Worm (Caenorhabditis elegans) whole organism, L1 larva: ENCODE results near the gene flp-27.

ENCODE experiments used
- ama-1 ChIP-seq: fragments of 150-350 bp; optimal IDR thresholded peaks from 2 replicates; lab custom pipeline; 2014
- efl-3 ChIP-seq: fragments of 200-800 bp; sonication (Bioruptor generic); optimal IDR thresholded peaks from 2 replicates; lab custom pipeline; 2018; ENCODE audit warnings: mild to moderate bottlenecking, missing genetic modification characterization, missing compliant biosample characterization
- elt-3 ChIP-seq, 6 experiments: fragments of 150-350 bp in 1 of 6; sonication (generic microtip); optimal IDR thresholded peaks; 2 replicates each; lab custom pipeline; 2017 to 2018; ENCODE audit warnings: missing biosample characterization in 6 of 6, missing genetic modification characterization in 6 of 6, inconsistent platforms in 1 of 6
- fkh-8 ChIP-seq: sonication (generic microtip); optimal IDR thresholded peaks from 2 replicates; lab custom pipeline; 2016; ENCODE audit warnings: mild to moderate bottlenecking, missing genetic modification characterization, missing compliant biosample characterization
- mab-9 ChIP-seq: fragments of 200-800 bp; sonication (Bioruptor generic); IDR thresholded peaks from 2 replicates; pipeline ENCODE4 v1.3.6; 2022; ENCODE audit warnings: missing genetic modification reagents, missing genetic modification characterization, missing compliant biosample characterization
- nhr-28 ChIP-seq: fragments of 150-350 bp; optimal IDR thresholded peaks from 2 replicates; lab custom pipeline; 2014; ENCODE audit warnings: missing biosample characterization, missing genetic modification characterization
- nhr-47 ChIP-seq: sonication (generic microtip); optimal IDR thresholded peaks from 2 replicates; lab custom pipeline; 2016; ENCODE audit warnings: mild to moderate bottlenecking, missing genetic modification characterization, moderate library complexity, missing compliant biosample characterization
- nhr-77 ChIP-seq: fragments of 150-350 bp; optimal IDR thresholded peaks from 2 replicates; lab custom pipeline; 2014; ENCODE audit warnings: missing biosample characterization, missing genetic modification characterization
- sox-4 ChIP-seq: sonication (generic microtip); optimal IDR thresholded peaks from 2 replicates; lab custom pipeline; 2016; ENCODE audit warnings: missing genetic modification characterization, missing compliant biosample characterization
- tlp-1 ChIP-seq: fragments of 150-350 bp; optimal IDR thresholded peaks from 2 replicates; lab custom pipeline; 2014; ENCODE audit warnings: missing biosample characterization, missing genetic modification characterization
- unc-62 ChIP-seq: fragments of 150-350 bp; optimal IDR thresholded peaks from 2 replicates; lab custom pipeline; 2014; ENCODE audit warnings: missing biosample characterization, missing genetic modification reagents, missing genetic modification characterization
- unc-86 ChIP-seq: sonication (generic microtip); optimal IDR thresholded peaks from 2 replicates; lab custom pipeline; 2016; ENCODE audit warnings: missing genetic modification characterization, missing compliant biosample characterization
- zag-1 ChIP-seq: fragments of 150-350 bp; optimal IDR thresholded peaks from 2 replicates; lab custom pipeline; 2014; ENCODE audit warnings: missing biosample characterization, missing genetic modification characterization

ce11 chrII:5725094-5725493 lies 44.3 kb downstream of the flp-27 start:
- TF ChIP-seq mab-9 (GFP tag; lab: Robert Waterston, UW) (0 out of 2 replicates have a peak, but pooled peaks have one; percentile 25), efl-3 (GFP tag; lab: Kevin White, UChicago) (no peak), elt-3 (tag; optimal IDR thresholded peaks at IDR 0.05; lab: Kevin White, UChicago) (no peak), fkh-8 (tag; lab: Kevin White, UChicago) (peak; percentile 95), unc-86 (tag; lab: Kevin White, UChicago) (peak; percentile 67), ama-1 (lab: Kevin White, UChicago) (no peak), nhr-28 (tag; lab: Kevin White, UChicago) (no peak), unc-62 (GFP tag; lab: Kevin White, UChicago) (no peak), sox-4 (no peak), nhr-47 (tag; lab: Kevin White, UChicago) (peak; percentile 51), tlp-1 (tag; lab: Kevin White, UChicago) (no peak), zag-1 (tag; lab: Kevin White, UChicago) (peak; percentile 70), nhr-77 (tag; lab: Kevin White, UChicago) (peak; percentile 1)
